Worm (Caenorhabditis elegans) whole organism, young adult: ENCODE data around the gene srx-133.

Experiments used
- B0035.1 ChIP-seq: sonication (generic microtip); optimal IDR thresholded peaks from 2 replicates; lab custom pipeline; 2016; ENCODE audit warnings: missing genetic modification characterization, mild to moderate bottlenecking, missing compliant biosample characterization, missing genotype, missing genetic modification reagents
- B0261.1 ChIP-seq: sonication (generic microtip); optimal IDR thresholded peaks from 2 replicates; lab custom pipeline; 2016; ENCODE audit warnings: mild to moderate bottlenecking, missing genetic modification characterization, moderate library complexity, missing compliant biosample characterization
- B0336.3 ChIP-seq: fragments of 200-800 bp; sonication (Bioruptor generic); IDR thresholded peaks from 2 replicates; pipeline ENCODE4 v1.3.6; 2022; ENCODE audit warnings: missing genetic modification characterization, missing compliant biosample characterization
- F23B12.7 ChIP-seq: sonication (generic microtip); optimal IDR thresholded peaks from 2 replicates; lab custom pipeline; 2017; ENCODE audit warnings: missing genetic modification characterization, mild to moderate bottlenecking, missing compliant biosample characterization, antibody characterized with exemption, moderate library complexity; ENCODE audit not compliant: insufficient read depth
- F37B4.10 ChIP-seq: fragments of 200-800 bp; sonication (Bioruptor generic); IDR thresholded peaks from 2 replicates; pipeline ENCODE4 v1.3.6; 2022; ENCODE audit warnings: missing genetic modification characterization, missing compliant biosample characterization
- F39B2.1 ChIP-seq: fragments of 200-800 bp; sonication (Bioruptor generic); IDR thresholded peaks from 2 replicates; pipeline ENCODE4 v1.3.6; 2022; ENCODE audit warnings: missing genetic modification reagents, missing genetic modification characterization, missing compliant biosample characterization
- F52B5.7 ChIP-seq: sonication (generic microtip); optimal IDR thresholded peaks from 2 replicates; lab custom pipeline; 2016; ENCODE audit warnings: mild to moderate bottlenecking, missing genetic modification characterization, missing compliant biosample characterization
- K12H6.12 ChIP-seq: fragments of 200-800 bp; sonication (Bioruptor generic); optimal IDR thresholded peaks from 2 replicates; lab custom pipeline; 2018; ENCODE audit warnings: mild to moderate bottlenecking, missing genetic modification characterization, missing compliant biosample characterization
- T26A5.8 ChIP-seq: sonication (generic microtip); optimal IDR thresholded peaks from 2 replicates; lab custom pipeline; 2016; ENCODE audit warnings: missing genetic modification characterization, missing compliant biosample characterization
- Y67H2A.10 ChIP-seq: fragments of 200-800 bp; sonication (Bioruptor generic); conservative IDR thresholded peaks from 2 replicates; pipeline ENCODE4 v1.3.6; 2022; ENCODE audit warnings: missing genetic modification reagents, missing genetic modification characterization, missing compliant biosample characterization
- Y95B8A.8 ChIP-seq: fragments of 200-800 bp; sonication (Bioruptor generic); IDR thresholded peaks from 2 replicates; pipeline ENCODE4 v1.3.6; 2022; ENCODE audit warnings: missing genetic modification reagents, missing genetic modification characterization, missing compliant biosample characterization
- akir-1 ChIP-seq: fragments of 200-800 bp; sonication (Bioruptor generic); optimal IDR thresholded peaks from 2 replicates; lab custom pipeline; 2018; ENCODE audit warnings: mild to moderate bottlenecking, missing genetic modification characterization, moderate library complexity, missing compliant biosample characterization
- bed-1 ChIP-seq: fragments of 200-800 bp; sonication (Bioruptor generic); IDR thresholded peaks from 2 replicates; pipeline ENCODE4 v1.3.6; 2022; ENCODE audit warnings: missing genetic modification reagents, missing genetic modification characterization, missing compliant biosample characterization
- ccch-3 ChIP-seq: fragments of 200-800 bp; sonication (Bioruptor generic); optimal IDR thresholded peaks from 2 replicates; lab custom pipeline; 2018; ENCODE audit warnings: mild to moderate bottlenecking, missing genetic modification characterization, missing compliant biosample characterization
- cebp-2 ChIP-seq: fragments of 200-800 bp; sonication (Bioruptor generic); IDR thresholded peaks from 2 replicates; pipeline ENCODE4 v1.3.6; 2022; ENCODE audit warnings: missing genetic modification characterization, missing compliant biosample characterization
- ceh-79 ChIP-seq: sonication (generic microtip); optimal IDR thresholded peaks from 2 replicates; lab custom pipeline; 2017; ENCODE audit warnings: mild to moderate bottlenecking, missing genetic modification characterization, missing compliant biosample characterization
- ceh-91 ChIP-seq: fragments of 200-800 bp; sonication (Bioruptor generic); IDR thresholded peaks from 2 replicates; pipeline ENCODE4 v1.3.6; 2022; ENCODE audit warnings: missing genetic modification reagents, missing genetic modification characterization, missing compliant biosample characterization
- dox-1 ChIP-seq: fragments of 200-800 bp; sonication (Bioruptor generic); IDR thresholded peaks from 2 replicates; pipeline ENCODE4 v1.3.6; 2022; ENCODE audit warnings: missing genetic modification reagents, missing genetic modification characterization, missing compliant biosample characterization
- dpl-1 ChIP-seq: fragments of 150-350 bp; optimal IDR thresholded peaks from 2 replicates; lab custom pipeline; 2014; ENCODE audit warnings: missing biosample characterization, missing genetic modification reagents, missing genetic modification characterization
- egl-44 ChIP-seq: fragments of 200-800 bp; sonication (Bioruptor generic); IDR thresholded peaks from 2 replicates; pipeline ENCODE4 v1.3.6; 2022; ENCODE audit warnings: missing genetic modification reagents, missing genetic modification characterization, missing compliant biosample characterization
- him-1 ChIP-seq: sonication (generic microtip); optimal IDR thresholded peaks from 2 replicates; lab custom pipeline; 2016; ENCODE audit warnings: missing genotype, missing genetic modification reagents, missing genetic modification characterization, missing compliant biosample characterization
- hlh-12 ChIP-seq: sonication (generic microtip); optimal IDR thresholded peaks from 2 replicates; lab custom pipeline; 2016; ENCODE audit warnings: missing genetic modification characterization, missing compliant biosample characterization
- hmg-20 ChIP-seq: fragments of 200-800 bp; sonication (Bioruptor generic); IDR thresholded peaks from 2 replicates; pipeline ENCODE4 v1.3.6; 2022; ENCODE audit warnings: missing genetic modification reagents, missing genetic modification characterization, missing compliant biosample characterization
- hsf-1 ChIP-seq: fragments of 200-800 bp; sonication (Bioruptor generic); IDR thresholded peaks from 2 replicates; pipeline ENCODE4 v1.3.6; 2022; ENCODE audit warnings: missing genetic modification reagents, missing genetic modification characterization, missing compliant biosample characterization
- lin-40 ChIP-seq: sonication (generic microtip); optimal IDR thresholded peaks from 2 replicates; lab custom pipeline; 2016; ENCODE audit warnings: missing genetic modification characterization, mild to moderate bottlenecking, missing compliant biosample characterization, missing genotype, missing genetic modification reagents
- mel-28 ChIP-seq: sonication (generic microtip); optimal IDR thresholded peaks from 2 replicates; lab custom pipeline; 2016; ENCODE audit warnings: borderline replicate concordance, mild to moderate bottlenecking, missing genetic modification characterization, missing compliant biosample characterization
- mes-4 ChIP-seq: sonication (generic microtip); optimal IDR thresholded peaks from 2 replicates; lab custom pipeline; 2016; ENCODE audit warnings: missing genotype, missing genetic modification characterization, missing compliant biosample characterization
- nfya-1 ChIP-seq: sonication (generic microtip); optimal IDR thresholded peaks from 2 replicates; lab custom pipeline; 2017; ENCODE audit warnings: antibody characterized with exemption, missing compliant biosample characterization, missing genetic modification characterization, borderline replicate concordance; ENCODE audit not compliant: insufficient read depth
- nfyb-1 ChIP-seq: fragments of 200-800 bp; sonication (Bioruptor generic); IDR thresholded peaks from 2 replicates; pipeline ENCODE4 v1.3.6; 2022; ENCODE audit warnings: missing genetic modification reagents, missing genetic modification characterization, missing compliant biosample characterization
- nhr-80 ChIP-seq: sonication (generic microtip); optimal IDR thresholded peaks from 2 replicates; lab custom pipeline; 2016; ENCODE audit warnings: missing genetic modification characterization, missing compliant biosample characterization
- snpc-1.1 ChIP-seq: sonication (generic microtip); optimal IDR thresholded peaks from 2 replicates; lab custom pipeline; 2017; ENCODE audit warnings: missing genetic modification characterization, mild to moderate bottlenecking, missing compliant biosample characterization, antibody characterized with exemption, moderate library complexity, missing genotype, missing genetic modification reagents; ENCODE audit not compliant: insufficient read depth
- tbp1 ChIP-seq: fragments of 200-800 bp; sonication (Bioruptor generic); optimal IDR thresholded peaks from 2 replicates; lab custom pipeline; 2018; ENCODE audit warnings: mild to moderate bottlenecking, missing genetic modification characterization, missing compliant biosample characterization
- unc-130 ChIP-seq: sonication (generic microtip); optimal IDR thresholded peaks from 2 replicates; lab custom pipeline; 2016; ENCODE audit warnings: missing genetic modification reagents, missing genetic modification characterization, missing compliant biosample characterization
- zim-3 ChIP-seq: sonication (generic microtip); optimal IDR thresholded peaks from 2 replicates; lab custom pipeline; 2017; ENCODE audit warnings: mild to moderate bottlenecking, missing genetic modification characterization, moderate library complexity, missing compliant biosample characterization
- ztf-18 ChIP-seq: sonication (generic microtip); optimal IDR thresholded peaks from 2 replicates; lab custom pipeline; 2016; ENCODE audit warnings: missing genotype, mild to moderate bottlenecking, missing genetic modification characterization, missing compliant biosample characterization
- ztf-22 ChIP-seq: fragments of 200-800 bp; sonication (Bioruptor generic); optimal IDR thresholded peaks from 2 replicates; lab custom pipeline; 2018; ENCODE audit warnings: mild to moderate bottlenecking, missing genetic modification characterization, moderate library complexity, missing compliant biosample characterization
- ztf-25 ChIP-seq: fragments of 200-800 bp; sonication (Bioruptor generic); IDR thresholded peaks from 2 replicates; pipeline ENCODE4 v1.3.6; 2022; ENCODE audit warnings: missing genetic modification reagents, missing genetic modification characterization, missing compliant biosample characterization

Gene srx-133

DNA sequence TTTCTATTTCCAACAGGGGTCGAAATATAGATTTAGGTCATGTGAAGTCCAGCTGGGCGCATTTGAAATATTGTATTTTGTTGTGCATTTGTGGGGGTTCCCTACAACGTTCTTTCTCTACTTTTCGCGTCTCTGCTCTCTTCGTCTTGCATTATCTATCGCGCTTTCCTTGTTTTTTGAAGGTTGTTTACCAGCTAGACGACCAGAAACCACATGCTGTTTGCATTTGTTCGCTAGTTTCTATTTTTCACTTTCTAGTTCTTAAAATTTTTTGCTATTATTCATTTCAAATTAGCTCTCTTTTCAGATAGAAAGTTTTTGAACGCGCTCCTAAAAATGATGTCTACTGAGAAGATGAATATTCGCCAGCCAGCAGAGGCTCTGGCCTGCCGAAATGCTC is 9.0 kb upstream of the srx-133 start, which contains the start of gene F55B12.10:
Gene F55B12.10, plus strand, starts transcription at position 301 of the 400 bp plus-strand sequence.
- TF ChIP-seq K12H6.12: peak; percentile 7
- no peak for TF ChIP-seq bed-1

DNA sequence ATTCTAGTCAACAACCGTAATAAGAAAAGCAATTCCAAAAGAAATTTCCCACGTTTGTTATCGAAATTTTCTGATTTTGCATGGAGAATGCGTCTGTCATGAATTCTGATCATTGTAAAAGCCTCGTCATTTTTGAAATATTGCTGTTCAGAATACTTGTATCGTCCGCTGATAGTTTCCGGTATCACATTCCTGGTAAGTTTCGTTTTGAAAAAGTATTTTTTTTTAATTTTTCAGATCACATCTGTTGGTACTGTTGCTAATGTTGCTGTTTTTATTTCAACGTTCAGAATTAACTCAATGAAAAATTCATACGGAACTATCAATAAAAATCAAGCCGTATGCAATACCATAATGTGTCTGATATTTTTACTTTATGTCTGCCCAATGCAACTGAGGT is 7.6 kb upstream of the srx-133 start, which contains the start of gene srx-17:
Gene srx-17, plus strand, starts transcription at position 301 of the 400 bp plus-strand sequence.
- TF ChIP-seq ztf-25: no peak
- no peak for TF ChIP-seq unc-130
- no peak for TF ChIP-seq B0035.1
- TF ChIP-seq F39B2.1 (GFP tag; lab: Robert Waterston, UW): no peak
- no peak for TF ChIP-seq F23B12.7
- no peak for TF ChIP-seq ceh-91 (GFP tag; lab: Robert Waterston, UW)
- TF ChIP-seq akir-1 (GFP tag; lab: Kevin White, UChicago): no peak
- no peak for TF ChIP-seq tbp1
- TF ChIP-seq Y95B8A.8 (GFP tag; lab: Robert Waterston, UW): no peak
- no peak for TF ChIP-seq mes-4 (tag; lab: Kevin White, UChicago)
- no peak for TF ChIP-seq nhr-80 (tag; lab: Kevin White, UChicago)
- TF ChIP-seq dox-1: no peak
- TF ChIP-seq F37B4.10 (GFP tag; lab: Robert Waterston, UW): no peak
- TF ChIP-seq bed-1: no peak
- no peak for TF ChIP-seq F52B5.7
- TF ChIP-seq hsf-1 (GFP tag; lab: Robert Waterston, UW): no peak

DNA sequence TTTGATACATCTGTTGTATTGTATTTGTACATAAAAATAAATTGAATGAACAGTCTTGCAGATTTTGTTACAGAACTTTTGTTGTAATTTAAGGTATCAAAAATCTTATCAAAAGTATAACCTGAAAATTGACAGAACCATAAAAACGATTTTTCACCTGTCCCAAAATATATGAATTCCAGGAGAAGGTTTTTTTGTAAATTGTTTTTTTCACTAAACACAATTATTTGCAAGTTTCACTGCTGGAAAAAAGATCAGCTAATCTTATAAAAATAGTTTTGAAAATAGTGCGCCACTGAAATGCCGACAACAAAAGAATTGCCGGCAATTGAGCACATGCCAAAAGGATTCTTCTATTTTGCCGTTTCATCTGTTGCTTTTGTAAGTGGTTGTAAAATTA is 5.3 kb upstream of the srx-133 start, which contains the start of gene srx-130:
Gene srx-130, plus strand, starts transcription at position 301 of the 400 bp plus-strand sequence.
- TF ChIP-seq T26A5.8 (tag; lab: Kevin White, UChicago): no peak
- TF ChIP-seq lin-40: no peak
- no peak for TF ChIP-seq nfya-1
- no peak for TF ChIP-seq F23B12.7
- no peak for TF ChIP-seq hlh-12 (tag; lab: Kevin White, UChicago)
- TF ChIP-seq egl-44: no peak
- TF ChIP-seq ztf-18 (tag; lab: Kevin White, UChicago): no peak
- TF ChIP-seq hsf-1 (GFP tag; lab: Robert Waterston, UW): no peak

DNA sequence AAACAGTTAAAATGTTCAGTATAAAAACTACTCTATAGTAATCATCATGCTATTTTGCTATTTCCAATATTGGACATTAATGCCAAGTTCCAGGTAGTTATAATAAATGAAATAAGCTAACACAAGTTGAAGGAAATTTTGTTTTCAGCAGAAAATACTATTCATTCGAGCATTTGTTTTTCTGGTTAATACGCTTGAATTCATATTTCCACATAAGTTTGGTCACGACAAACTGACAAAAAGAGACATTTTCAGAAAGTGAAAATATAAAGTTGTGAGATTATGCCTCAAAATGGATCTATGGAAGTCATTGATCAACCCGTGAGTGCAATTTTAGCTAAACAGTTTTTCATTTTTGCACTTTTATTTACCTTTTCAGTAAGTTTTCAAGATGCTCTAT is 3.3 kb upstream of the srx-133 start, which contains the start of gene srx-131:
Gene srx-131, plus strand, starts transcription at position 301 of the 400 bp plus-strand sequence.
- no peak for TF ChIP-seq hmg-20 (GFP tag; lab: Robert Waterston, UW)
- TF ChIP-seq cebp-2 (GFP tag; lab: Robert Waterston, UW): no peak
- TF ChIP-seq B0336.3: no peak
- TF ChIP-seq him-1 (tag; lab: Kevin White, UChicago): no peak
- TF ChIP-seq ceh-79 (tag; lab: Kevin White, UChicago): no peak
- no peak for TF ChIP-seq dpl-1 (GFP tag; lab: Kevin White, UChicago)
- no peak for TF ChIP-seq nfyb-1
- no peak for TF ChIP-seq ztf-22 (GFP tag; lab: Kevin White, UChicago)
- no peak for TF ChIP-seq snpc-1.1 (tag; lab: Kevin White, UChicago)
- TF ChIP-seq zim-3 (tag; lab: Kevin White, UChicago): no peak
- no peak for TF ChIP-seq dox-1
- no peak for TF ChIP-seq mel-28 (tag; lab: Kevin White, UChicago)
- no peak for TF ChIP-seq ccch-3
- TF ChIP-seq T26A5.8 (tag; lab: Kevin White, UChicago): no peak
- TF ChIP-seq akir-1 (GFP tag; lab: Kevin White, UChicago): no peak
- TF ChIP-seq B0261.1: no peak
- no peak for TF ChIP-seq Y67H2A.10 (GFP tag; lab: Robert Waterston, UW)
